Fruit fly (Drosophila melanogaster): Measurements from ENCODE around the gene MCU.

DNA sequence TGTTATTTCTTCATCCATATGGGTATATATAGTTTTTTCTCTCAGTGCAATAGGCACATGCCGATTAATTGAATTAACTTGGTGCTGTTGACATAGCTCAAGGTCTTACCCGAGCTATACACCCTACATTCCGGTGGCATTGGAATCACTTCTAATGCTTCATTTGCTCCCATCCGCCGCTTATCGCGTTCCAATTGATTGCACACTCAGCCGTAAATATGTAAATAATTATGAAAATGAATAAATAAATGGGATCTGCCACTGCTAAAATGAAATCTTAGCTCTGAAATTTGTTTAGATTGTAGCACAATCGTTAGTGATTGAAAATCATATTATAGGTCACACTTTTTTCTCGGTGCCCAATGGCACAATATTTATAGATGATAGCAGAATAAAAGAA, 33.6 kb upstream of the MCU start:
- TF ChIP-seq CG15710 (tag; optimal IDR thresholded peaks at IDR 0.05) (no peak), Snoo (tag; optimal IDR thresholded peaks at IDR 0.05) (no peak), gl (tag; optimal IDR thresholded peaks at IDR 0.05) (no peak), Ets98B (GFP tag; IDR thresholded peaks at IDR 0.05) (no peak), Pif1A (GFP tag; optimal IDR thresholded peaks at IDR 0.05) (no peak), CG13204 (GFP tag; optimal IDR thresholded peaks at IDR 0.05) (no peak), D1 (tag; optimal IDR thresholded peaks at IDR 0.05) (no peak), CG8301 (tag; optimal IDR thresholded peaks at IDR 0.05) (no peak), Pif1B (GFP tag; optimal IDR thresholded peaks at IDR 0.05) (no peak), CG34367 (tag; optimal IDR thresholded peaks at IDR 0.05) (no peak), EcR (GFP tag; optimal IDR thresholded peaks at IDR 0.05) (no peak), CG10348 (GFP tag; IDR thresholded peaks at IDR 0.05) (no peak), CG4496 (GFP tag; IDR thresholded peaks at IDR 0.05) (no peak), CG12605 (GFP tag; IDR thresholded peaks at IDR 0.05) (no peak)

Measured in whole organism, pupa.